Fruit fly (Drosophila melanogaster): Measurements from ENCODE around the gene CG33494.

The CG33494 gene

DNA sequence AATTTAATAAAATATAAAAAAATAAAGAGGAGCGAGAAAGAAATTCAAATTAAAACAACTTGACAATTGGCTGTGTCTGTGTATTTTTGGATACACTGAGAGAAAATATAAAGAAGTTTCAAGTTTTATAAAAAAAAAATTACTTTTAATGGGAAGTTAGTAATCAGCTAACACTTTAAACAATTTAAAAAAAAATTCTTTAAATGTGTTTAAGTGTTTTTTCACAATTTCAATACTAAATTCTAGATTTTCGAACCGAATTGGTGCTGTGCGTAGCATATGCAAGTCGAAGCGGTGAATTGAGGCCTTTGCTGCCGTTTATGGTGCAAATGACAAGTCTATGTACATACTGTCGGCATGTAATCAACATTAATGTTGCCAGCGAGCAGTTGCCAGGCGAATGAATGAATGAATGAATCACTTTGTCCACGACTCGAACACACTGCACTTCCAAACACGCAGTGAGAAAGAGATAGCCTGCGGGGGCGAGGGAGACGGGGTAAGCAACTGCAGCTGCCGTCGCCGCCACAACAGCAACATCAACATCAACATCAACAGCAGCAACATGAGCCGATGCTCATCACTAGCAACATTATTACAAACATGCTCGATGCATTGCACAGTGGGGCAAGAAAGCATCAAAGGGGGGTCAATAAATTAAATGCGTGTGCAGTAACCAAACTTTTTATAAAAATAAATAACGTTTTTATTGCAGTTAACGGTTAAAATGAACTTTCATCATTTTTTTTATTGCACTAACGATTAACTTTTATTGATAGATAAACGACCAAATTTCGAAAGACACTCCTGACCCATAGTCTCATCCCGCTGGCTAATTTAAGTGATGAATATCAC lies 49.2 kb downstream of the CG33494 start (continued):
- TF ChIP-seq CG30403 (GFP tag; optimal IDR thresholded peaks at IDR 0.05) (peak; percentile 59), trem (tag; optimal IDR thresholded peaks at IDR 0.05) (peak; percentile 77), CG31365 (tag; optimal IDR thresholded peaks at IDR 0.05) (no peak), Awh (GFP tag; IDR thresholded peaks at IDR 0.05) (peak; percentile 84), amos (GFP tag; IDR thresholded peaks at IDR 0.05; ENCODE audit: partially characterized antibody) (no peak), ssp (GFP tag; IDR thresholded peaks at IDR 0.05) (no peak), Sox102F (GFP tag; optimal IDR thresholded peaks at IDR 0.05) (peak; percentile 83), Sry-β (GFP tag; optimal IDR thresholded peaks at IDR 0.05) (peak; percentile 72), sna (GFP tag; IDR thresholded peaks at IDR 0.05; ENCODE audit: partially characterized antibody) (peak; percentile 43; the same call in 1 of the 2 replicates), Sry-δ (GFP tag; optimal IDR thresholded peaks at IDR 0.05) (peak; percentile 30), sima (GFP tag; optimal IDR thresholded peaks at IDR 0.05) (no peak), maf-S (GFP tag; optimal IDR thresholded peaks at IDR 0.05) (peak; percentile 23), disco-r (GFP tag; optimal IDR thresholded peaks at IDR 0.05) (peak; percentile 16), nmo (GFP tag; optimal IDR thresholded peaks at IDR 0.05) (peak; percentile 87), zf30C (GFP tag; optimal IDR thresholded peaks at IDR 0.05) (peak; percentile 63), MBD-R2 (GFP tag; IDR thresholded peaks at IDR 0.05) (no peak), ap (GFP tag; IDR thresholded peaks at IDR 0.05) (peak; percentile 50; the same call in 1 of the 2 replicates), HmgZ (tag; optimal IDR thresholded peaks at IDR 0.05) (no peak), CG15601 (tag; optimal IDR thresholded peaks at IDR 0.05) (peak; percentile 60), mam (GFP tag; optimal IDR thresholded peaks at IDR 0.05) (peak; percentile 51), CG9727 (GFP tag; optimal IDR thresholded peaks at IDR 0.05) (peak; percentile 69), ken (GFP tag; IDR thresholded peaks at IDR 0.05) (0 out of 3 replicates have a peak, but pooled peaks have one; percentile 56), Ssrp (tag; optimal IDR thresholded peaks at IDR 0.05) (peak; percentile 83), CG17612 (GFP tag; IDR thresholded peaks at IDR 0.05) (no peak), gem (tag; optimal IDR thresholded peaks at IDR 0.05) (peak; percentile 89), Nf-YA (GFP tag; IDR thresholded peaks at IDR 0.05) (peak; percentile 52; the same call in 1 of the 2 replicates), Max (GFP tag; optimal IDR thresholded peaks at IDR 0.05) (peak; percentile 18), Ada2b (GFP tag; IDR thresholded peaks at IDR 0.05) (peak; percentile 34; the same call in 1 of the 2 replicates), CG8765 (GFP tag; IDR thresholded peaks at IDR 0.05) (peak; percentile 35; the same call in 1 of the 2 replicates), CG11398 (GFP tag; optimal IDR thresholded peaks at IDR 0.05) (peak; percentile 27), PHDP (tag; optimal IDR thresholded peaks at IDR 0.05) (peak; percentile 72), CG7357 (GFP tag; IDR thresholded peaks at IDR 0.05) (peak; percentile 39; the same call in 1 of the 3 replicates), Atf3 (GFP tag; optimal IDR thresholded peaks at IDR 0.05) (peak; percentile 40), Fer3 (tag; optimal IDR thresholded peaks at IDR 0.05) (peak; percentile 38), CG4404 (GFP tag; IDR thresholded peaks at IDR 0.05) (peak; percentile 77), CoRest (tag; optimal IDR thresholded peaks at IDR 0.05) (peak; percentile 41), Spps (tag; optimal IDR thresholded peaks at IDR 0.05) (peak; percentile 79), Antp (GFP tag; optimal IDR thresholded peaks at IDR 0.05) (peak; percentile 60), CG17385 (GFP tag; optimal IDR thresholded peaks at IDR 0.05) (peak; percentile 32), CG17568 (GFP tag; optimal IDR thresholded peaks at IDR 0.05) (peak; percentile 51), TFAM (GFP tag; optimal IDR thresholded peaks at IDR 0.05) (no peak), Mes4 (GFP tag; optimal IDR thresholded peaks at IDR 0.05) (peak; percentile 57), run (tag; optimal IDR thresholded peaks at IDR 0.05) (no peak), CG14965 (GFP tag; optimal IDR thresholded peaks at IDR 0.05; ENCODE audit: borderline replicate concordance) (no peak), NfI (GFP tag; optimal IDR thresholded peaks at IDR 0.05) (peak; percentile 45), da (GFP tag; optimal IDR thresholded peaks at IDR 0.05) (peak; percentile 76), CG10565 (GFP tag; optimal IDR thresholded peaks at IDR 0.05) (peak; percentile 39), pb (GFP tag; optimal IDR thresholded peaks at IDR 0.05) (no peak), vvl (GFP tag; IDR thresholded peaks at IDR 0.05) (peak; percentile 83)
